Worm (Caenorhabditis elegans): Measurements from ENCODE around the gene srh-247.
A peak's percentile ranks its signal among the peaks of the same experiment; 100 is the strongest.
"Not testable (repeated sequence)": the region's sequence is repeated elsewhere in the genome, so short reads cannot be mapped to it uniquely, and the experiment has no call there.

The srh-247 gene

ce11 chrV:2955342-2955741 is 21.4 kb upstream of the srh-247 start, which contains the start of gene srh-248:
Gene srh-248 (minus strand): TSS chrV:2955442.
- not testable (repeated sequence) for TF ChIP-seq nhr-237, F37D6.2, attf-4 (tag; optimal IDR thresholded peaks at IDR 0.05)

- not testable (repeated sequence) for TF ChIP-seq gei-8 (GFP tag; optimal IDR thresholded peaks at IDR 0.05); dmd-8 (GFP tag; IDR thresholded peaks at IDR 0.05); nhr-28 (tag; optimal IDR thresholded peaks at IDR 0.05)
These were observed 18.1 kb upstream of the srh-247 start, which contains the start of gene srw-122 for ce11 chrV:2952102-2952501. Gene srw-122 (minus strand): TSS chrV:2952202.

ce11 chrV:2945602-2946001 is 11.6 kb upstream of the srh-247 start, which contains the start of gene srh-87:
Gene srh-87 (minus strand): TSS chrV:2945702.
- TF ChIP-seq nhr-76 (tag; optimal IDR thresholded peaks at IDR 0.05) (no peak), dve-1 (tag; optimal IDR thresholded peaks at IDR 0.05; ENCODE audit: insufficient read depth) (no peak), R02D3.7 (tag; optimal IDR thresholded peaks at IDR 0.05) (no peak), skn-1 (tag; optimal IDR thresholded peaks at IDR 0.05) (no peak), unc-130 (GFP tag; optimal IDR thresholded peaks at IDR 0.05) (no peak), mdt-29 (GFP tag; IDR thresholded peaks at IDR 0.05) (no peak), nhr-10 (tag; optimal IDR thresholded peaks at IDR 0.05) (no peak), D1046.2 (GFP tag; IDR thresholded peaks at IDR 0.05) (no peak), nhr-237 (tag; optimal IDR thresholded peaks at IDR 0.05) (no peak), zag-1 (tag; optimal IDR thresholded peaks at IDR 0.05) (no peak), jun-1 (tag; optimal IDR thresholded peaks at IDR 0.05) (no peak), arid-1 (GFP tag; conservative IDR thresholded peaks at IDR 0.05) (no peak), mdl-1 (tag; optimal IDR thresholded peaks at IDR 0.05) (no peak)

DNA sequence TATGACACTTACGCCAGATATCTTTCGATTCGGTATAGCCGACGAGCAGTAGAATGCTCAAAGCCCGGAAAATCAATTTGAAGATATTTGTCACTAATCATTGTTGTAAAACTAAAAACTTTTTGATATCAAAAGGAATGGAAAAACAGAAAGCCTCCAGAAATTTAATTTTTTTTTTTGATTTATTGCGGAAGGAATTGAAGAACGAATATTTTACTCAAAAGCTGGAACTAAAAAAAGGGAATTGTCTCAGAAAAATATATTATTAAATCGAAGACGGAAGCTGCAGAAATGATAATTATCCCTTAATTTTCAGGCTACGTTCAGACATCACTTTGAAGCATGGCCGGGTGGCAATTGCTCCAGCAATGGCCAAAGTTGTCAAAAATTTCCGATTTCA is 9.9 kb upstream of the srh-247 start, which contains the start of gene srw-137:
srw-137 (minus strand) TSS at position 101 of the 400 bp plus-strand sequence.
- TF ChIP-seq attf-4 (tag; optimal IDR thresholded peaks at IDR 0.05) (no peak), lir-3 (tag; optimal IDR thresholded peaks at IDR 0.05) (no peak), ceh-32 (tag; optimal IDR thresholded peaks at IDR 0.05; ENCODE audit: poor library complexity) (no peak), hlh-11 (tag; optimal IDR thresholded peaks at IDR 0.05) (no peak), lin-13 (GFP tag; optimal IDR thresholded peaks at IDR 0.05) (no peak), ama-1 (optimal IDR thresholded peaks at IDR 0.05) (no peak), nhr-237 (tag; optimal IDR thresholded peaks at IDR 0.05) (no peak), Y48G9A.11 (GFP tag; IDR thresholded peaks at IDR 0.05) (no peak), F37D6.2 (tag; optimal IDR thresholded peaks at IDR 0.05) (no peak), nhr-102 (tag; optimal IDR thresholded peaks at IDR 0.05) (no peak), spr-3 (GFP tag; optimal IDR thresholded peaks at IDR 0.05) (no peak), dmd-8 (GFP tag; IDR thresholded peaks at IDR 0.05) (no peak), unc-130 (GFP tag; optimal IDR thresholded peaks at IDR 0.05) (no peak), F44E2.7 (GFP tag; IDR thresholded peaks at IDR 0.05) (no peak), dmd-9 (GFP tag; IDR thresholded peaks at IDR 0.05) (no peak), unc-62 (GFP tag; optimal IDR thresholded peaks at IDR 0.05 in 1 of 2) (no peak), unc-62 (tag; optimal IDR thresholded peaks at IDR 0.05) (no peak), F49E8.2 (tag; optimal IDR thresholded peaks at IDR 0.05; ENCODE audit: borderline replicate concordance) (no peak), hmg-1.1 (GFP tag; IDR thresholded peaks at IDR 0.05) (no peak), pha-4 (GFP tag; IDR thresholded peaks at IDR 0.05) (no peak), pha-4 (tag; optimal IDR thresholded peaks at IDR 0.05) (no peak)

DNA sequence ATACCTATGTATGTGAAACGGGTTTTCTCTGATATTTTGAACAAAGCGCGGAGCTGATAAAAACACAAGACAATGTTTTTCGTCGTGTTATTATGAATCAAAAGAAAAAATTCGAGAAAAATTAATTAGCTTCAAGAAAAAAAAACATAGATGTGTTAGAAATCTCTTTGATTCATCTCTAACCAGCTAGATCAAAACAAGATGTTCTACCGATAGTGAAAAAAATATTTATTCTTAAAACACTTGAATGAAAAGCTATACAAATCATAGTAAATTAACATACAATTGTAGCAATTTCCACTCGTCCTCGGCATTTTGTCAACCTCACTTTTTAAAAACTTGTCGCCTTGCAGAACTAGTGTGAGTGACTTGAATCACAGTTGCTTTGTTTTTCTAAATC is 8.3 kb upstream of the srh-247 start:
- TF ChIP-seq set-16 (GFP tag; IDR thresholded peaks at IDR 0.05) (no peak), mes-2 (tag; optimal IDR thresholded peaks at IDR 0.05; ENCODE audit: poor library complexity, severe bottlenecking) (no peak), unc-62 (GFP tag; optimal IDR thresholded peaks at IDR 0.05 in 1 of 2) (peak in 1 of 2 experiments; percentile 94), unc-62 (tag; optimal IDR thresholded peaks at IDR 0.05) (no peak), duxl-1 (tag; optimal IDR thresholded peaks at IDR 0.05; ENCODE audit: poor library complexity) (no peak)
